Fruit fly (Drosophila melanogaster): ENCODE measurements around the gene CG14708.
A peak's percentile ranks its signal among the peaks of the same experiment; 100 is the strongest.

The CG14708 gene

dm6 chr3R:11582253-11582589 is 28.3 kb downstream of the CG14708 start (continued):
- no peak for TF ChIP-seq exex (tag; optimal IDR thresholded peaks at IDR 0.05)
- no peak for TF ChIP-seq Blimp-1 (GFP tag; optimal IDR thresholded peaks at IDR 0.05)
- TF ChIP-seq bigmax (GFP tag; optimal IDR thresholded peaks at IDR 0.05): no peak
- peak; percentile 56 for TF ChIP-seq ewg (GFP tag; optimal IDR thresholded peaks at IDR 0.05)
- peak; percentile 21 for TF ChIP-seq CG15696 (tag; optimal IDR thresholded peaks at IDR 0.05)
- TF ChIP-seq fu2 (GFP tag; optimal IDR thresholded peaks at IDR 0.05): peak; percentile 9
- TF ChIP-seq CG9797 (GFP tag; optimal IDR thresholded peaks at IDR 0.05): no peak
- TF ChIP-seq CG13296 (GFP tag; optimal IDR thresholded peaks at IDR 0.05): no peak
- peak; percentile 60; the same call in 1 of the 3 replicates for TF ChIP-seq CG2889 (GFP tag; IDR thresholded peaks at IDR 0.05)
- peak; percentile 78 for TF ChIP-seq CG6689 (GFP tag; IDR thresholded peaks at IDR 0.05)
- TF ChIP-seq BEAF-32 (GFP tag; optimal IDR thresholded peaks at IDR 0.05): no peak
- no peak for TF ChIP-seq sima (GFP tag; optimal IDR thresholded peaks at IDR 0.05)
- peak; percentile 68 for TF ChIP-seq bowl (GFP tag; IDR thresholded peaks at IDR 0.05)
- TF ChIP-seq CG15011 (GFP tag; optimal IDR thresholded peaks at IDR 0.05): no peak
- peak; percentile 44 for TF ChIP-seq CG7786 (GFP tag; optimal IDR thresholded peaks at IDR 0.05)
- peak; percentile 26 for TF ChIP-seq CG1602 (GFP tag; optimal IDR thresholded peaks at IDR 0.05)
- TF ChIP-seq zfh1 (GFP tag; IDR thresholded peaks at IDR 0.05): peak; percentile 75; the same call in 2 of the 3 replicates
- peak; percentile 72 for TF ChIP-seq CG12942 (GFP tag; optimal IDR thresholded peaks at IDR 0.05)
- TF ChIP-seq bsh (GFP tag; optimal IDR thresholded peaks at IDR 0.05): peak; percentile 73 to 77
- TF ChIP-seq da (GFP tag; optimal IDR thresholded peaks at IDR 0.05): no peak
- peak; percentile 39 for TF ChIP-seq Mad (GFP tag; optimal IDR thresholded peaks at IDR 0.05)
- no peak for TF ChIP-seq Sin3A (optimal IDR thresholded peaks at IDR 0.05)
- TF ChIP-seq CG13775 (GFP tag; optimal IDR thresholded peaks at IDR 0.05): peak; percentile 50
- no peak for TF ChIP-seq kay (GFP tag; optimal IDR thresholded peaks at IDR 0.05)
- TF ChIP-seq tll (GFP tag; optimal IDR thresholded peaks at IDR 0.05): no peak
- TF ChIP-seq Bdp1 (GFP tag; optimal IDR thresholded peaks at IDR 0.05): peak; percentile 28
- no peak for TF ChIP-seq Hand (GFP tag; optimal IDR thresholded peaks at IDR 0.05)
- peak; percentile 63 for TF ChIP-seq CG8944 (GFP tag; optimal IDR thresholded peaks at IDR 0.05)
- TF ChIP-seq Hr51 (GFP tag; optimal IDR thresholded peaks at IDR 0.05): peak; percentile 35 to 87
- no peak for TF ChIP-seq Meics (GFP tag; optimal IDR thresholded peaks at IDR 0.05)
- peak; percentile 52 for TF ChIP-seq CG3281 (GFP tag; optimal IDR thresholded peaks at IDR 0.05)
- TF ChIP-seq CG14710 (tag; optimal IDR thresholded peaks at IDR 0.05): peak; percentile 21
- peak; percentile 79 for TF ChIP-seq Optix (GFP tag; IDR thresholded peaks at IDR 0.05)
- peak; percentile 63; the same call in 1 of the 3 replicates for TF ChIP-seq ase (GFP tag; IDR thresholded peaks at IDR 0.05)
- no peak for TF ChIP-seq CG3065 (GFP tag; optimal IDR thresholded peaks at IDR 0.05)
- 0 out of 2 replicates have a peak, but pooled peaks have one; percentile 36 for TF ChIP-seq CG7372 (GFP tag; IDR thresholded peaks at IDR 0.05)
- no peak for TF ChIP-seq cad (GFP tag; optimal IDR thresholded peaks at IDR 0.05)
- no peak for TF ChIP-seq B-H2 (GFP tag; optimal IDR thresholded peaks at IDR 0.05)
- peak; percentile 60 for TF ChIP-seq Abd-B (GFP tag; optimal IDR thresholded peaks at IDR 0.05)
- no peak for TF ChIP-seq pita (GFP tag; optimal IDR thresholded peaks at IDR 0.05)
- peak; percentile 83 for TF ChIP-seq seq (GFP tag; IDR thresholded peaks at IDR 0.05)
- peak; percentile 87 for TF ChIP-seq stc (GFP tag; IDR thresholded peaks at IDR 0.05)
- TF ChIP-seq pnt (GFP tag; optimal IDR thresholded peaks at IDR 0.05): peak; percentile 50
- no peak for TF ChIP-seq CG4404 (GFP tag; IDR thresholded peaks at IDR 0.05)
- no peak for TF ChIP-seq nerfin-1 (tag; optimal IDR thresholded peaks at IDR 0.05)
- peak; percentile 62 for TF ChIP-seq D19A (tag; optimal IDR thresholded peaks at IDR 0.05)
- peak; percentile 57 for TF ChIP-seq Hr3 (GFP tag; optimal IDR thresholded peaks at IDR 0.05)
- no peak for TF ChIP-seq Opbp (GFP tag; IDR thresholded peaks at IDR 0.05; ENCODE audit: partially characterized antibody)
- TF ChIP-seq CG17328 (GFP tag; IDR thresholded peaks at IDR 0.05): peak; percentile 78
- TF ChIP-seq CG4328 (GFP tag; optimal IDR thresholded peaks at IDR 0.05): no peak
- TF ChIP-seq Dip3 (GFP tag; optimal IDR thresholded peaks at IDR 0.05): peak; percentile 35
